Worm (Caenorhabditis elegans) whole organism, L4 larva: Measurements from ENCODE around the gene eak-3.
A peak's percentile ranks its signal among the peaks of the same experiment; 100 is the strongest.

ENCODE experiments used
- F26F4.8 ChIP-seq: fragments of 200-800 bp; sonication (Bioruptor generic); conservative IDR thresholded peaks from 2 replicates; pipeline ENCODE4 v1.3.6; 2022; ENCODE audit warnings: missing genetic modification characterization, missing compliant biosample characterization
- F44E2.7 ChIP-seq: fragments of 200-800 bp; sonication (Bioruptor generic); IDR thresholded peaks from 2 replicates; pipeline ENCODE4 v2.1.2; 2022; ENCODE audit warnings: missing genetic modification characterization, missing compliant biosample characterization
- R02D3.7 ChIP-seq: fragments of 150-350 bp; sonication (generic microtip); optimal IDR thresholded peaks from 3 replicates; lab custom pipeline; 2014; ENCODE audit warnings: missing biosample characterization, missing genetic modification characterization
- T20F7.1 ChIP-seq: fragments of 200-800 bp; sonication (Bioruptor generic); optimal IDR thresholded peaks from 2 replicates; lab custom pipeline; 2018; ENCODE audit warnings: mild to moderate bottlenecking, missing genetic modification characterization, missing compliant biosample characterization
- T26A8.4 ChIP-seq: fragments of 200-800 bp; sonication (Bioruptor generic); IDR thresholded peaks from 2 replicates; pipeline ENCODE4 v1.3.6; 2022; ENCODE audit warnings: missing genetic modification characterization, missing compliant biosample characterization
- Y5F2A.4 ChIP-seq: fragments of 200-800 bp; sonication (Bioruptor generic); optimal IDR thresholded peaks from 2 replicates; lab custom pipeline; 2018; ENCODE audit warnings: mild to moderate bottlenecking, missing genetic modification characterization, missing compliant biosample characterization
- ZK546.5 ChIP-seq, 2 experiments: sonication (generic microtip); optimal IDR thresholded peaks; 2 replicates each; lab custom pipeline; 2017; ENCODE audit warnings: missing biosample characterization in 2 of 2, missing genetic modification characterization in 2 of 2
- aha-1 ChIP-seq: fragments of 150-350 bp; peaks from one replicate; lab custom pipeline; 2014; ENCODE audit warnings: missing biosample characterization, missing genetic modification characterization
- ama-1 ChIP-seq: fragments of 150-350 bp; optimal IDR thresholded peaks from 2 replicates; lab custom pipeline; 2014; ENCODE audit warnings: inconsistent platforms, mixed read lengths
- arid-1 ChIP-seq: fragments of 200-800 bp; sonication (Bioruptor generic); conservative IDR thresholded peaks from 2 replicates; pipeline ENCODE4 v1.3.6; 2022; ENCODE audit warnings: missing genetic modification reagents, missing genetic modification characterization, missing compliant biosample characterization
- ceh-28 ChIP-seq: fragments of 150-350 bp; optimal IDR thresholded peaks from 2 replicates; lab custom pipeline; 2014; ENCODE audit warnings: missing biosample characterization, missing genetic modification reagents, missing genetic modification characterization
- ceh-62 ChIP-seq: sonication (generic microtip); optimal IDR thresholded peaks from 2 replicates; lab custom pipeline; 2017; ENCODE audit warnings: missing biosample characterization, missing genetic modification characterization
- ceh-82 ChIP-seq: sonication (generic microtip); optimal IDR thresholded peaks from 2 replicates; lab custom pipeline; 2017; ENCODE audit warnings: missing biosample characterization, missing genetic modification characterization
- daf-16 ChIP-seq, 3 experiments: sonication (generic microtip); optimal IDR thresholded peaks; 2 replicates each; lab custom pipeline; 2016 to 2017; ENCODE audit warnings: missing genetic modification characterization in 3 of 3, missing genetic modification reagents in 3 of 3, mild to moderate bottlenecking in 2 of 3, missing compliant biosample characterization in 2 of 3, missing biosample characterization in 1 of 3, moderate library complexity in 1 of 3
- daf-8 ChIP-seq: fragments of 200-800 bp; sonication (Bioruptor generic); IDR thresholded peaks from 2 replicates; pipeline ENCODE4 v1.3.6; 2022; ENCODE audit warnings: missing genetic modification characterization, missing compliant biosample characterization
- dmd-8 ChIP-seq: fragments of 200-800 bp; sonication (Bioruptor generic); IDR thresholded peaks from 2 replicates; pipeline ENCODE4 v1.3.6; 2022; ENCODE audit warnings: missing genetic modification characterization, missing compliant biosample characterization
- dpl-1 ChIP-seq: fragments of 150-350 bp; optimal IDR thresholded peaks from 2 replicates; lab custom pipeline; 2014; ENCODE audit warnings: missing biosample characterization, missing genetic modification reagents, missing genetic modification characterization
- dve-1 ChIP-seq: sonication (generic microtip); optimal IDR thresholded peaks from 2 replicates; lab custom pipeline; 2017; ENCODE audit warnings: antibody characterized with exemption, mild to moderate bottlenecking, missing genetic modification characterization, missing compliant biosample characterization; ENCODE audit not compliant: insufficient read depth
- egl-43 ChIP-seq: fragments of 200-800 bp; sonication (Bioruptor generic); IDR thresholded peaks from 2 replicates; pipeline ENCODE4 v1.3.6; 2022; ENCODE audit warnings: missing genetic modification reagents, missing genetic modification characterization, missing compliant biosample characterization
- hif-1 ChIP-seq, 2 experiments: sonication (generic microtip); optimal IDR thresholded peaks; 2 replicates each; lab custom pipeline; 2016 to 2017; ENCODE audit warnings: missing compliant biosample characterization in 2 of 2, missing genetic modification characterization in 2 of 2, missing genetic modification reagents in 2 of 2, missing genotype in 2 of 2, mild to moderate bottlenecking in 1 of 2
- hlh-11 ChIP-seq: fragments of 200-800 bp; sonication (Bioruptor generic); optimal IDR thresholded peaks from 2 replicates; lab custom pipeline; 2018; ENCODE audit warnings: mild to moderate bottlenecking, missing genetic modification characterization, missing compliant biosample characterization
- hlh-30 ChIP-seq: sonication (generic microtip); optimal IDR thresholded peaks from 2 replicates; lab custom pipeline; 2017; ENCODE audit warnings: antibody characterized with exemption, mild to moderate bottlenecking, missing genetic modification characterization, missing compliant biosample characterization; ENCODE audit not compliant: insufficient read depth
- jun-1 ChIP-seq: fragments of 150-350 bp; optimal IDR thresholded peaks from 2 replicates; lab custom pipeline; 2014; ENCODE audit warnings: missing biosample characterization, missing genetic modification reagents, missing genetic modification characterization
- lin-39 ChIP-seq: fragments of 150-350 bp; optimal IDR thresholded peaks from 2 replicates; lab custom pipeline; 2014; ENCODE audit warnings: missing biosample characterization, missing genetic modification reagents, missing genetic modification characterization
- lir-3 ChIP-seq: sonication (generic microtip); optimal IDR thresholded peaks from 2 replicates; lab custom pipeline; 2016; ENCODE audit warnings: mild to moderate bottlenecking, missing genetic modification characterization, missing compliant biosample characterization
- mdl-1 ChIP-seq, 2 experiments: fragments of 150-350 bp in 1 of 2; sonication (generic microtip) in 1 of 2; optimal IDR thresholded peaks; 2 replicates each; lab custom pipeline; 2014 to 2017; ENCODE audit warnings: missing biosample characterization in 2 of 2, missing genetic modification characterization in 2 of 2
- mxl-2 ChIP-seq: fragments of 200-800 bp; sonication (Bioruptor generic); conservative IDR thresholded peaks from 2 replicates; pipeline ENCODE4 v1.3.6; 2022; ENCODE audit warnings: missing genetic modification reagents, missing genetic modification characterization, missing compliant biosample characterization
- mxl-3 ChIP-seq: fragments of 200-800 bp; sonication (Bioruptor generic); optimal IDR thresholded peaks from 2 replicates; lab custom pipeline; 2018; ENCODE audit warnings: mild to moderate bottlenecking, missing genetic modification characterization, missing compliant biosample characterization
- nhr-10 ChIP-seq: fragments of 150-350 bp; optimal IDR thresholded peaks from 2 replicates; lab custom pipeline; 2014; ENCODE audit warnings: missing biosample characterization, missing genetic modification characterization
- nhr-102 ChIP-seq: sonication (generic microtip); optimal IDR thresholded peaks from 2 replicates; lab custom pipeline; 2016; ENCODE audit warnings: mild to moderate bottlenecking, missing genetic modification characterization, moderate library complexity, missing compliant biosample characterization
- nhr-237 ChIP-seq: sonication (generic microtip); optimal IDR thresholded peaks from 2 replicates; lab custom pipeline; 2017; ENCODE audit warnings: missing biosample characterization, missing genetic modification characterization
- nhr-28 ChIP-seq: fragments of 150-350 bp; optimal IDR thresholded peaks from 2 replicates; lab custom pipeline; 2014; ENCODE audit warnings: missing biosample characterization, missing genetic modification characterization
- nhr-6 ChIP-seq: fragments of 150-350 bp; optimal IDR thresholded peaks from 2 replicates; lab custom pipeline; 2014; ENCODE audit warnings: missing biosample characterization, missing genetic modification characterization
- nhr-77 ChIP-seq: fragments of 150-350 bp; optimal IDR thresholded peaks from 2 replicates; lab custom pipeline; 2014; ENCODE audit warnings: missing biosample characterization, missing genetic modification characterization
- pha-4 ChIP-seq, 2 experiments: fragments of 150-350 bp in 1 of 2; fragments of 200-800 bp in 1 of 2; sonication (Bioruptor generic) in 1 of 2; IDR thresholded peaks in 1 of 2; optimal IDR thresholded peaks in 1 of 2; 2 replicates each; pipeline versions ENCODE4 v1.3.6 to Lab custom; 2014 to 2022; ENCODE audit warnings: missing genetic modification characterization in 2 of 2, missing genetic modification reagents in 2 of 2, missing biosample characterization in 1 of 2, missing compliant biosample characterization in 1 of 2
- rbr-2 ChIP-seq: sonication (generic microtip); optimal IDR thresholded peaks from 2 replicates; lab custom pipeline; 2016; ENCODE audit warnings: missing genotype, missing genetic modification characterization, missing compliant biosample characterization
- sdz-12 ChIP-seq: fragments of 200-800 bp; sonication (Bioruptor generic); optimal IDR thresholded peaks from 2 replicates; lab custom pipeline; 2018; ENCODE audit warnings: mild to moderate bottlenecking, missing genetic modification characterization, missing compliant biosample characterization
- set-16 ChIP-seq: fragments of 200-800 bp; sonication (Bioruptor generic); IDR thresholded peaks from 2 replicates; pipeline ENCODE4 v1.3.6; 2022; ENCODE audit warnings: missing genetic modification reagents, missing genetic modification characterization, missing compliant biosample characterization
- snpc-1.2 ChIP-seq: fragments of 200-800 bp; sonication (Bioruptor generic); IDR thresholded peaks from 2 replicates; pipeline ENCODE4 v1.3.6; 2022; ENCODE audit warnings: missing genetic modification reagents, missing genetic modification characterization, missing compliant biosample characterization
- tag-97 ChIP-seq: fragments of 200-800 bp; sonication (Bioruptor generic); IDR thresholded peaks from 2 replicates; pipeline ENCODE4 v1.3.6; 2022; ENCODE audit warnings: missing genetic modification characterization, missing compliant biosample characterization
- unc-39 ChIP-seq: sonication (generic microtip); optimal IDR thresholded peaks from 2 replicates; lab custom pipeline; 2017; ENCODE audit warnings: missing biosample characterization, missing genetic modification characterization
- zfp-2 ChIP-seq: sonication (generic microtip); optimal IDR thresholded peaks from 2 replicates; lab custom pipeline; 2016; ENCODE audit warnings: mild to moderate bottlenecking, missing genetic modification characterization, missing compliant biosample characterization
- zip-2 ChIP-seq: fragments of 150-350 bp; optimal IDR thresholded peaks from 2 replicates; lab custom pipeline; 2014; ENCODE audit warnings: missing biosample characterization, missing genetic modification characterization

The eak-3 gene

DNA sequence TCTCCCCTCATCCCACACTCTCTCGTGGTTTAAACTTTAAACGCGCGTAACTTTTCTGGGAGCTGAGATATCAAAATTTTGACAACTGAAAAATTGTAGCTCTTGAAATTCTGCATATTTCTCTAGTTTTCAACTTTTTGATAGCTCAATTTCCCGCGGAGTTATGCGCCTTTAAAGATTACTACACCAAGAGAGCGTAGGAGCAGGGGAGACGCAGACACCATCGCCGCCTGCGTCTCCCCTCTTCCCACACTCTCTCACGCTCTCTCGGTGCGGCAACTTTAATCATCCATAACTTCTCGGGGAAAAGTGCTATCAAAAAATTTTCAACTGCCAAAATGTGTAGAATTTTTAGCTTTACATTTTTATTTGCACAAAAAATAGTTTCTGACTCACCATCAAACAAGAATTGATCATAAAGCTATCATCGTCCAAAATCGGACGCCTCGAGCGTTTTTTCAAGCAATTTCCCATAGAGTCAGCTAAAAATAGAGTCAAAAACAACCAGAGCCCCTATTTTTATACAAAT, at the start of gene eak-3:
TSS of gene eak-3 (minus strand) at position 479 of the 529 bp plus-strand sequence.
- no peak for TF ChIP-seq zip-2 (tag; lab: Kevin White, UChicago)
- TF ChIP-seq F44E2.7 (GFP tag; lab: Robert Waterston, UW): no peak
- no peak for TF ChIP-seq dpl-1 (GFP tag; lab: Kevin White, UChicago)
- no peak for TF ChIP-seq sdz-12 (GFP tag; lab: Kevin White, UChicago)
- TF ChIP-seq zfp-2 (tag; lab: Kevin White, UChicago): no peak
- TF ChIP-seq egl-43 (GFP tag; lab: Robert Waterston, UW): no peak
- TF ChIP-seq daf-8 (GFP tag; lab: Robert Waterston, UW): no peak
- no peak for TF ChIP-seq dmd-8 (GFP tag; lab: Robert Waterston, UW)
- no peak for TF ChIP-seq set-16 (GFP tag; lab: Robert Waterston, UW)
- TF ChIP-seq unc-39 (tag; lab: Kevin White, UChicago): no peak
- TF ChIP-seq hlh-30: no peak
- TF ChIP-seq mxl-2 (GFP tag; lab: Robert Waterston, UW): no peak
- no peak for TF ChIP-seq jun-1 (tag; lab: Kevin White, UChicago)
- no peak for TF ChIP-seq nhr-102
- no peak for TF ChIP-seq arid-1 (GFP tag; lab: Robert Waterston, UW)
- no peak for TF ChIP-seq snpc-1.2 (GFP tag; lab: Robert Waterston, UW)
- TF ChIP-seq Y5F2A.4 (GFP tag; lab: Kevin White, UChicago): no peak
- no peak for TF ChIP-seq ZK546.5 (tag; optimal IDR thresholded peaks at IDR 0.05; lab: Kevin White, UChicago)
- TF ChIP-seq R02D3.7: no peak
- TF ChIP-seq, all 104 proteins: peak for 0

DNA sequence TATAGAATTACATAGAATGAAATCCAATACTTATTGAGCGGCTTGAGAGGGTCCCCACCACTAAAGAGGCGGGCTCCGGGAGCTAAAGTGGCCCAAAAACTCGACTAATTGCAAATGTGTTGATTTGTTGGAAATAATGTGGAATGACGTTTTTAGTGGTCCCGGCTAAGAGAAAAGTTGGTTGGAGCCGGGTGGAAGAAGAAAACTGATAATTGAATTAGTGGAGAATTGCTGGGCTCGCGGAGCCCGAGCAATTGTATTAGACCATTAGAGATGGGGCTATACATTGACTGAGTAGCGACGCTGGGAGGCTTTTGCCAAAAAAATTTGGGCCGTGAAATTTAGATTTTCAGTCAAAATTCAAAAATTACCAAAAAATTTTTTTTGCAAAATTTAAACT, 49.2 kb upstream of the eak-3 start:
- TF ChIP-seq dpl-1 (GFP tag; lab: Kevin White, UChicago) (no peak), ceh-62 (no peak), rbr-2 (tag; lab: Kevin White, UChicago) (no peak), mdl-1 (tag; optimal IDR thresholded peaks at IDR 0.05; lab: Kevin White, UChicago) (no peak)

DNA sequence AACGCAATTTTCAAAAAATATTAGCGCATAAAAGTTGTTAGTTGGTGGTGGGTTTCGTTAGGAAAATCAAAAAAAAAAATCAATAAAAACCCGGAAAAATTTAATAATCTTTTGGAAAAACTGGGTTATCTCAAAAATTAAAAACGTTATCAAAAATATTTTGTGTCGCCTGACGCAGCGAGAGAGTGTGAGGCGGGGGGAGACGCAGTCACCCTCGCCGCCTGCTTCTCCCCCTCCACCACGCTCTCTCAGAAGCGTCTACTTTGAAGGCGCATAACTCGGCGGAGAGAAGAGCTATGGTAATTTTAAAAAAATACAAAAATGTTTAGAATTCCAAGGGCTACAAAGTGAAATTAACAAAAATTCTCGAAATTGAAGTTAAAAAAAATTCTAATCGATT, 48.8 kb upstream of the eak-3 start:
- no peak for TF ChIP-seq ceh-82 (tag; lab: Kevin White, UChicago)
- TF ChIP-seq nhr-237: no peak
- no peak for TF ChIP-seq dpl-1 (GFP tag; lab: Kevin White, UChicago)
- peak; percentile 49; the same call in 1 of the 2 replicates for TF ChIP-seq set-16 (GFP tag; lab: Robert Waterston, UW)

DNA sequence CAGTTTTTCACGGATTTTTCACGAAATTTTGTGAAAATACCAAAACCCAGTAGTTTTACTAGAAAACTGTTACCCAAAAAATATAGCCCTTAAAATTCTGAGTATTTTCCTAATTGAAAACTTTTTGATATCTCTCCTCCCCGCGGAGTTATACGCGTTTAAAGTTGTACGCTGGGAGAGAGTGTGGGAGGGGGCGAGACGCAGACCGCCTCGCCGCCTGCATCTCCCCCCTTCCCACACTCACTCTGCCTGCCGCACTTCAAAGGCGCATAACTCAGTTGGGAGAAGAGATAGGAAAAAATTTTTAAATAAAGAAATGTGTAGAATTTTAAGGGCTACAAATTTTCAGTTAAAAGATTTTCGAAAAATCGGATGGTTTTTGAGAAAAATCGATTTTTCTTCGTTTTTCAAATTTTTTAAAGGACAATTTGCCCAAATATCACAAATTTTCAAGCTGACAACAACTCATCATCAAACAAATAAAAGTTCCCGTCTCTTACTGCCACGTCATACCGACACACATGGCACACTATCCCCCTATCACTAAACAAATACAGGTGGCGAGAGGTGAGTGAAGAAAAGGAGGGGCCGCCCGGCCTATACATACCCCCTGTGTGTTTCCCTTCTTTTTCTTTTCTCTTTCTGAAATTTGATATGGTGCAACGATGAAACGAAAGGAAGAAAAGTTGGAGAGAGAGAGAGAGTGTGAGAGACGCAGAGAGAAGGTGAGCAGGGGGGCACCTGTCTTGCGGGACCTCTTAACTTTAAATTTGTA, 47.1 kb upstream of the eak-3 start:
- TF ChIP-seq R02D3.7 (no peak), ama-1 (no peak), zfp-2 (tag; lab: Kevin White, UChicago) (no peak), pha-4 (GFP tag; IDR thresholded peaks at IDR 0.05; lab: Robert Waterston, UW) (peak; percentile 32; the same call in 1 of the 2 replicates), pha-4 (tag; optimal IDR thresholded peaks at IDR 0.05; lab: Kevin White, UChicago) (peak; percentile 97), dve-1 (tag; lab: Kevin White, UChicago) (peak; percentile 47), sdz-12 (GFP tag; lab: Kevin White, UChicago) (no peak), set-16 (GFP tag; lab: Robert Waterston, UW) (0 out of 2 replicates have a peak, but pooled peaks have one; percentile 27), nhr-77 (tag; lab: Kevin White, UChicago) (peak; percentile 41), hif-1 (tag; optimal IDR thresholded peaks at IDR 0.05; lab: Kevin White, UChicago) (no peak), T26A8.4 (GFP tag; lab: Robert Waterston, UW) (no peak), aha-1 (peak; percentile 83), tag-97 (GFP tag; lab: Robert Waterston, UW) (no peak), ceh-82 (tag; lab: Kevin White, UChicago) (no peak), T20F7.1 (GFP tag; lab: Kevin White, UChicago) (no peak), nhr-10 (tag; lab: Kevin White, UChicago) (no peak), nhr-28 (peak; percentile 53), mxl-3 (peak; percentile 48), daf-16 (GFP tag; optimal IDR thresholded peaks at IDR 0.05; lab: Kevin White, UChicago) (no peak), daf-16 (tag; optimal IDR thresholded peaks at IDR 0.05; lab: Kevin White, UChicago) (peak; percentile 50), egl-43 (GFP tag; lab: Robert Waterston, UW) (no peak), lir-3 (no peak), hlh-11 (peak; percentile 54), ceh-28 (tag; lab: Kevin White, UChicago) (no peak), lin-39 (tag; lab: Kevin White, UChicago) (no peak), F26F4.8 (GFP tag; lab: Robert Waterston, UW) (no peak), nhr-6 (peak; percentile 43)
